Fruit fly (Drosophila melanogaster) whole organism: ENCODE measurements around the gene CG31627.

Experiments
- CG8478 ChIP-seq: fragments of >200 bp; optimal IDR thresholded peaks from 2 replicates; lab custom pipeline; 2018; ENCODE audit warnings: inconsistent platforms
- Dll ChIP-seq: fragments of >200 bp; optimal IDR thresholded peaks from 2 replicates; lab custom pipeline; 2017
- EcR ChIP-seq, 2 experiments: fragments of >200 bp; optimal IDR thresholded peaks; 2 replicates each; lab custom pipeline; 2017; ENCODE audit warnings: missing biosample characterization in 2 of 2, missing genetic modification characterization in 2 of 2, missing genetic modification reagents in 2 of 2
- pan ChIP-seq: fragments of >200 bp; optimal IDR thresholded peaks from 2 replicates; lab custom pipeline; 2017
- psq ChIP-seq: fragments of >200 bp; optimal IDR thresholded peaks from 2 replicates; lab custom pipeline; 2017
- usp ChIP-seq: fragments of >200 bp; optimal IDR thresholded peaks from 2 replicates; lab custom pipeline; 2017; ENCODE audit warnings: missing biosample characterization, missing genetic modification characterization, mixed read lengths

The CG31627 gene

dm6 chr2L:21166422-21166821, 6.6 kb upstream of the CG31627 start:
- TF ChIP-seq pan (lab: Kevin White, UChicago), result no peak
- no peak for TF ChIP-seq EcR (GFP tag; optimal IDR thresholded peaks at IDR 0.05; lab: Kevin White, UChicago)
- TF ChIP-seq usp (GFP tag; lab: Kevin White, UChicago), result no peak
- no peak for TF ChIP-seq CG8478 (lab: Kevin White, UChicago)
- no peak for TF ChIP-seq Dll (lab: Kevin White, UChicago)
- no peak for TF ChIP-seq psq (lab: Kevin White, UChicago)

dm6 chr2L:21168295-21169159, 4.5 kb upstream of the CG31627 start, which contains the start of the genes mAcon1, CG43345 and CG43346:
mAcon1 (plus strand) TSS chr2L:21168570.
CG43345 (minus strand) TSS chr2L:21168581.
CG43346 (minus strand) TSS chr2L:21168581.
- TF ChIP-seq Dll (lab: Kevin White, UChicago) (no peak), usp (GFP tag; lab: Kevin White, UChicago) (no peak), pan (lab: Kevin White, UChicago) (peak; percentile 53), psq (lab: Kevin White, UChicago) (no peak), EcR (GFP tag; optimal IDR thresholded peaks at IDR 0.05; lab: Kevin White, UChicago) (no peak), CG8478 (lab: Kevin White, UChicago) (no peak)

dm6 chr2L:21169160-21169624, 3.8 kb upstream of the CG31627 start:
- no peak for TF ChIP-seq psq (lab: Kevin White, UChicago)
- TF ChIP-seq EcR (GFP tag; optimal IDR thresholded peaks at IDR 0.05; lab: Kevin White, UChicago), result no peak
- no peak for TF ChIP-seq usp (GFP tag; lab: Kevin White, UChicago)
- TF ChIP-seq Dll (lab: Kevin White, UChicago), result no peak
- TF ChIP-seq CG8478 (lab: Kevin White, UChicago), result no peak
- no peak for TF ChIP-seq pan (lab: Kevin White, UChicago)

dm6 chr2L:21169863-21170262, 3.2 kb upstream of the CG31627 start:
- TF ChIP-seq usp (GFP tag; lab: Kevin White, UChicago) (no peak), EcR (GFP tag; optimal IDR thresholded peaks at IDR 0.05; lab: Kevin White, UChicago) (no peak), pan (lab: Kevin White, UChicago) (no peak), Dll (lab: Kevin White, UChicago) (no peak), psq (lab: Kevin White, UChicago) (no peak), CG8478 (lab: Kevin White, UChicago) (no peak)

- TF ChIP-seq Dll (lab: Kevin White, UChicago) (no peak), CG8478 (lab: Kevin White, UChicago) (no peak), EcR (GFP tag; optimal IDR thresholded peaks at IDR 0.05; lab: Kevin White, UChicago) (no peak), usp (GFP tag; lab: Kevin White, UChicago) (no peak), psq (lab: Kevin White, UChicago) (no peak)
These were observed 5.6 kb downstream of the CG31627 start for dm6 chr2L:21178436-21179216.

dm6 chr2L:21179217-21179520, 6.1 kb downstream of the CG31627 start:
- TF ChIP-seq EcR (GFP tag; optimal IDR thresholded peaks at IDR 0.05; lab: Kevin White, UChicago), result no peak
- no peak for TF ChIP-seq CG8478 (lab: Kevin White, UChicago)
- no peak for TF ChIP-seq Dll (lab: Kevin White, UChicago)
- no peak for TF ChIP-seq usp (GFP tag; lab: Kevin White, UChicago)
- no peak for TF ChIP-seq psq (lab: Kevin White, UChicago)
- TF ChIP-seq pan (lab: Kevin White, UChicago), result no peak

- TF ChIP-seq EcR (GFP tag; optimal IDR thresholded peaks at IDR 0.05; lab: Kevin White, UChicago) (no peak), pan (lab: Kevin White, UChicago) (no peak), psq (lab: Kevin White, UChicago) (no peak), Dll (lab: Kevin White, UChicago) (no peak), CG8478 (lab: Kevin White, UChicago) (no peak), usp (GFP tag; lab: Kevin White, UChicago) (no peak)
These were observed 6.6 kb downstream of the CG31627 start, which contains the start of the genes bur and Mcm10 for dm6 chr2L:21179615-21180031. bur (minus strand) TSS chr2L:21179683. Mcm10 (plus strand) TSS chr2L:21179933.

dm6 chr2L:21187753-21188152, 14.7 kb downstream of the CG31627 start:
- no peak for TF ChIP-seq CG8478 (lab: Kevin White, UChicago)
- TF ChIP-seq EcR (GFP tag; optimal IDR thresholded peaks at IDR 0.05; lab: Kevin White, UChicago), result no peak
- no peak for TF ChIP-seq pan (lab: Kevin White, UChicago)
- no peak for TF ChIP-seq psq (lab: Kevin White, UChicago)
- TF ChIP-seq Dll (lab: Kevin White, UChicago), result no peak
- no peak for TF ChIP-seq usp (GFP tag; lab: Kevin White, UChicago)

dm6 chr2L:21189273-21189781, 16.3 kb downstream of the CG31627 start:
- TF ChIP-seq CG8478 (lab: Kevin White, UChicago) (no peak), EcR (GFP tag; optimal IDR thresholded peaks at IDR 0.05; lab: Kevin White, UChicago) (no peak)

dm6 chr2L:21195331-21195730, 22.3 kb downstream of the CG31627 start:
- TF ChIP-seq EcR (GFP tag; optimal IDR thresholded peaks at IDR 0.05; lab: Kevin White, UChicago) (no peak), pan (lab: Kevin White, UChicago) (no peak), psq (lab: Kevin White, UChicago) (no peak), usp (GFP tag; lab: Kevin White, UChicago) (no peak), Dll (lab: Kevin White, UChicago) (no peak), CG8478 (lab: Kevin White, UChicago) (no peak)
